4 fruit fly cellular contexts compared by ENCODE assay signal in the genomic region with DNA sequence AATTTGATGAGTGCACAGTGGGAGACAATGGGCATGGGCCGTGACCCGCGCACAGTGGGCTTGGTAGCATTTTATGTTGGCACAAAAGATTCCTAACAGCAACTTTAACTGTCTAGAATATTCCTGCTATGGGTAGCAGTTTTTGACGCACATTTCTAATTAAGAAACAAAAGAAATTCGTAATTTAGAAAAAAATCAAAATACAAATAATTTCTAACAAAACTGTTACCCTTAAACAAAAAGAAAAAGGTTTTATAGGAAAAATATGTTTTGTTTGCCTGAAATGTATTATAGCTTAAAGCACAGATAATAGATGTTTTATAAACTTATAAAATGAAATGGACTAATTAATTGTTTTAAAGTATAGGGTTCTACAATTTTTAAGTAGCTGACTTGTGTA.
TF ChIP-seq lines count a peak whose summit lies in the region.

No protein-coding gene starts in this region.

- no peak for TF ChIP-seq CTCF in whole organism, embryonic (GFP tag; optimal IDR thresholded peaks at IDR 0.05; lab: Kevin White, UChicago)

TF ChIP-seq in whole organism, embryonic, 481 proteins besides CTCF, POLR2A, EP300 and RAD21 (continues in another document):
- TF ChIP-seq phol (tag; optimal IDR thresholded peaks at IDR 0.05; lab: Kevin White, UChicago) (peak; percentile 26), CG7271 (tag; optimal IDR thresholded peaks at IDR 0.05; lab: Kevin White, UChicago) (no peak), ro (GFP tag; IDR thresholded peaks at IDR 0.05; lab: Robert Waterston, UW) (no peak), repo (GFP tag; optimal IDR thresholded peaks at IDR 0.05; lab: Kevin White, UChicago) (no peak), tio (GFP tag; optimal IDR thresholded peaks at IDR 0.05; lab: Kevin White, UChicago) (no peak), zf30C (GFP tag; optimal IDR thresholded peaks at IDR 0.05; lab: Kevin White, UChicago) (no peak), NfI (GFP tag; optimal IDR thresholded peaks at IDR 0.05; lab: Kevin White, UChicago) (no peak), CG4820 (GFP tag; optimal IDR thresholded peaks at IDR 0.05; lab: Kevin White, UChicago) (peak; percentile 40), Hmr (GFP tag; optimal IDR thresholded peaks at IDR 0.05; lab: Kevin White, UChicago) (no peak), lilli (GFP tag; optimal IDR thresholded peaks at IDR 0.05; lab: Kevin White, UChicago) (no peak), ranshi (GFP tag; IDR thresholded peaks at IDR 0.05; lab: Robert Waterston, UW) (no peak), Mes4 (GFP tag; optimal IDR thresholded peaks at IDR 0.05; lab: Kevin White, UChicago) (no peak), tll (GFP tag; optimal IDR thresholded peaks at IDR 0.05; lab: Kevin White, UChicago) (no peak), CG31365 (tag; optimal IDR thresholded peaks at IDR 0.05; lab: Kevin White, UChicago) (no peak), wdn (GFP tag; IDR thresholded peaks at IDR 0.05; lab: Robert Waterston, UW) (no peak), Kr (GFP tag; optimal IDR thresholded peaks at IDR 0.05; lab: Kevin White, UChicago) (no peak), Gug (GFP tag; IDR thresholded peaks at IDR 0.05; lab: Robert Waterston, UW) (0 out of 4 replicates have a peak, but pooled peaks have one; percentile 12), CG15073 (GFP tag; optimal IDR thresholded peaks at IDR 0.05; lab: Kevin White, UChicago) (no peak), Bdp1 (GFP tag; optimal IDR thresholded peaks at IDR 0.05; lab: Kevin White, UChicago) (no peak), B-H1 (GFP tag; IDR thresholded peaks at IDR 0.05; lab: Robert Waterston, UW) (no peak), CG13424 (tag; optimal IDR thresholded peaks at IDR 0.05; lab: Kevin White, UChicago) (no peak), CG31441 (GFP tag; IDR thresholded peaks at IDR 0.05; lab: Robert Waterston, UW) (0 out of 2 replicates have a peak, but pooled peaks have one; percentile 16)

TF ChIP-seq in whole organism, prepupa, 60 proteins besides CTCF, POLR2A, EP300 and RAD21 (continues in another document):
- TF ChIP-seq CG10669 (GFP tag; optimal IDR thresholded peaks at IDR 0.05; lab: Kevin White, UChicago): peak; percentile 8
- TF ChIP-seq Ets21C (GFP tag; optimal IDR thresholded peaks at IDR 0.05; lab: Kevin White, UChicago): no peak
- peak in 1 of 2 experiments; percentile 1 for TF ChIP-seq salr (GFP tag; optimal IDR thresholded peaks at IDR 0.05; lab: Kevin White, UChicago)
- peak; percentile 56 for TF ChIP-seq topi (GFP tag; optimal IDR thresholded peaks at IDR 0.05; lab: Kevin White, UChicago)
- no peak for TF ChIP-seq Sox102F (GFP tag; optimal IDR thresholded peaks at IDR 0.05; lab: Kevin White, UChicago)
- TF ChIP-seq CG32006 (GFP tag; optimal IDR thresholded peaks at IDR 0.05; lab: Kevin White, UChicago): peak; percentile 10
- no peak for TF ChIP-seq CG15336 (GFP tag; IDR thresholded peaks at IDR 0.05; lab: Robert Waterston, UW)
- TF ChIP-seq fd59A (GFP tag; optimal IDR thresholded peaks at IDR 0.05; lab: Kevin White, UChicago): no peak
- TF ChIP-seq CG8119 (GFP tag; IDR thresholded peaks at IDR 0.05; lab: Robert Waterston, UW): no peak
- peak; percentile 78 for TF ChIP-seq Eip78C (GFP tag; lab: Kevin White, UChicago)
- TF ChIP-seq net (GFP tag; optimal IDR thresholded peaks at IDR 0.05; lab: Kevin White, UChicago): no peak
- TF ChIP-seq Met (GFP tag; optimal IDR thresholded peaks at IDR 0.05; lab: Kevin White, UChicago): peak; percentile 27
- peak; percentile 22 for TF ChIP-seq acj6 (GFP tag; optimal IDR thresholded peaks at IDR 0.05; lab: Kevin White, UChicago)
- TF ChIP-seq Ets96B (tag; optimal IDR thresholded peaks at IDR 0.05; lab: Kevin White, UChicago): peak; percentile 20
- peak; percentile 25 for TF ChIP-seq esn (GFP tag; optimal IDR thresholded peaks at IDR 0.05; lab: Kevin White, UChicago)
- TF ChIP-seq spab (GFP tag; optimal IDR thresholded peaks at IDR 0.05; lab: Kevin White, UChicago): no peak
- TF ChIP-seq fd85E (GFP tag; optimal IDR thresholded peaks at IDR 0.05; lab: Kevin White, UChicago): no peak
- TF ChIP-seq Smox (GFP tag; optimal IDR thresholded peaks at IDR 0.05; lab: Kevin White, UChicago): peak; percentile 23
- TF ChIP-seq CG10631 (GFP tag; optimal IDR thresholded peaks at IDR 0.05; lab: Kevin White, UChicago): no peak
- no peak for TF ChIP-seq fkh (GFP tag; optimal IDR thresholded peaks at IDR 0.05; lab: Kevin White, UChicago)
- peak; percentile 2 for TF ChIP-seq OdsH (GFP tag; optimal IDR thresholded peaks at IDR 0.05; lab: Kevin White, UChicago)
- peak; percentile 6 for TF ChIP-seq cyc (GFP tag; optimal IDR thresholded peaks at IDR 0.05; lab: Kevin White, UChicago)
- TF ChIP-seq eg (GFP tag; IDR thresholded peaks at IDR 0.05; lab: Robert Waterston, UW): no peak

TF ChIP-seq in whole organism, pupa, 21 proteins besides CTCF, POLR2A, EP300 and RAD21:
- TF ChIP-seq CG14655 (GFP tag; optimal IDR thresholded peaks at IDR 0.05; lab: Kevin White, UChicago) (peak; percentile 32), CG8159 (tag; optimal IDR thresholded peaks at IDR 0.05; lab: Kevin White, UChicago) (peak; percentile 46), CG15710 (tag; optimal IDR thresholded peaks at IDR 0.05; lab: Kevin White, UChicago) (no peak), EcR (GFP tag; optimal IDR thresholded peaks at IDR 0.05; lab: Kevin White, UChicago) (no peak), Pif1A (GFP tag; optimal IDR thresholded peaks at IDR 0.05; lab: Kevin White, UChicago) (no peak), CG13204 (GFP tag; optimal IDR thresholded peaks at IDR 0.05; lab: Kevin White, UChicago) (no peak), CG9948 (tag; optimal IDR thresholded peaks at IDR 0.05; lab: Kevin White, UChicago) (peak; percentile 21)

TF ChIP-seq in whole organism, wandering third instar larva, 38 proteins besides CTCF, POLR2A, EP300 and RAD21:
- TF ChIP-seq Hr83 (GFP tag; optimal IDR thresholded peaks at IDR 0.05; lab: Kevin White, UChicago; ENCODE audit: poor library complexity, severe bottlenecking) (no peak), h (GFP tag; optimal IDR thresholded peaks at IDR 0.05; lab: Kevin White, UChicago) (peak; percentile 29), CrebA (GFP tag; optimal IDR thresholded peaks at IDR 0.05; lab: Kevin White, UChicago; ENCODE audit: borderline replicate concordance) (no peak), tai (GFP tag; optimal IDR thresholded peaks at IDR 0.05; lab: Kevin White, UChicago) (no peak), CG32264 (GFP tag; optimal IDR thresholded peaks at IDR 0.05; lab: Kevin White, UChicago) (no peak), foxo (GFP tag; optimal IDR thresholded peaks at IDR 0.05; lab: Kevin White, UChicago) (peak in 1 of 2 experiments; percentile 15), Rel (GFP tag; optimal IDR thresholded peaks at IDR 0.05; lab: Kevin White, UChicago) (no peak), Rel (tag; optimal IDR thresholded peaks at IDR 0.05; lab: Kevin White, UChicago) (no peak), Dfd (GFP tag; optimal IDR thresholded peaks at IDR 0.05; lab: Kevin White, UChicago) (no peak), dl (GFP tag; optimal IDR thresholded peaks at IDR 0.05; lab: Kevin White, UChicago; ENCODE audit: insufficient read depth in 1 of 2, partially characterized antibody in 2 of 2) (no peak)
